Fruit fly (Drosophila melanogaster) whole organism: ENCODE data around the gene Theg.

Source experiments
- CG8478 ChIP-seq: fragments of >200 bp; optimal IDR thresholded peaks from 2 replicates; lab custom pipeline; 2018; ENCODE audit warnings: inconsistent platforms
- pan ChIP-seq: fragments of >200 bp; optimal IDR thresholded peaks from 2 replicates; lab custom pipeline; 2017
- psq ChIP-seq: fragments of >200 bp; optimal IDR thresholded peaks from 2 replicates; lab custom pipeline; 2017

dm6 chr3R:21971553-21971952 lies 42.9 kb upstream of the Theg start:
- no peak for TF ChIP-seq pan
- no peak for TF ChIP-seq CG8478
- no peak for TF ChIP-seq psq (lab: Kevin White, UChicago)
